Worm (Caenorhabditis elegans) whole organism, L1 larva: Measurements from ENCODE around the gene T24A6.1.

Experiments
- C34B4.2 ChIP-seq: sonication (generic microtip); optimal IDR thresholded peaks from 2 replicates; lab custom pipeline; 2017; ENCODE audit warnings: mild to moderate bottlenecking, missing genetic modification characterization, missing compliant biosample characterization
- blmp-1 ChIP-seq: fragments of 150-350 bp; optimal IDR thresholded peaks from 2 replicates; lab custom pipeline; 2014; ENCODE audit warnings: missing biosample characterization, missing genetic modification characterization
- ceh-63 ChIP-seq: fragments of 200-800 bp; sonication (Bioruptor generic); optimal IDR thresholded peaks from 2 replicates; lab custom pipeline; 2018; ENCODE audit warnings: mild to moderate bottlenecking, missing genetic modification characterization, missing compliant biosample characterization
- efl-1 ChIP-seq, 4 experiments: fragments of 150-350 bp; optimal IDR thresholded peaks in 3 of 4; peaks in 1 of 4; 1 replicate in 1 of 4; 2 replicates in 3 of 4; lab custom pipeline; 2014; ENCODE audit warnings: missing biosample characterization in 2 of 4, missing genetic modification characterization in 2 of 4, missing genetic modification reagents in 2 of 4
- elt-2 ChIP-seq: sonication (generic microtip); optimal IDR thresholded peaks from 2 replicates; lab custom pipeline; 2016; ENCODE audit warnings: missing genetic modification characterization, mild to moderate bottlenecking, inconsistent platforms, missing compliant biosample characterization, missing genetic modification reagents
- irx-1 ChIP-seq: sonication (generic microtip); optimal IDR thresholded peaks from 2 replicates; lab custom pipeline; 2016; ENCODE audit warnings: missing genetic modification characterization, missing compliant biosample characterization
- lin-14 ChIP-seq: fragments of 200-800 bp; sonication (Bioruptor generic); optimal IDR thresholded peaks from 2 replicates; lab custom pipeline; 2018; ENCODE audit warnings: mild to moderate bottlenecking, missing genetic modification characterization, moderate library complexity, missing compliant biosample characterization
- nhr-11 ChIP-seq: fragments of 150-350 bp; optimal IDR thresholded peaks from 2 replicates; lab custom pipeline; 2014; ENCODE audit warnings: missing biosample characterization, missing genetic modification characterization
- nhr-90 ChIP-seq: sonication (generic microtip); optimal IDR thresholded peaks from 2 replicates; lab custom pipeline; 2016; ENCODE audit warnings: mild to moderate bottlenecking, missing genetic modification characterization, missing compliant biosample characterization; ENCODE audit not compliant: poor library complexity
- unc-62 ChIP-seq: fragments of 150-350 bp; optimal IDR thresholded peaks from 2 replicates; lab custom pipeline; 2014; ENCODE audit warnings: missing biosample characterization, missing genetic modification reagents, missing genetic modification characterization
- zag-1 ChIP-seq: fragments of 150-350 bp; optimal IDR thresholded peaks from 2 replicates; lab custom pipeline; 2014; ENCODE audit warnings: missing biosample characterization, missing genetic modification characterization

DNA sequence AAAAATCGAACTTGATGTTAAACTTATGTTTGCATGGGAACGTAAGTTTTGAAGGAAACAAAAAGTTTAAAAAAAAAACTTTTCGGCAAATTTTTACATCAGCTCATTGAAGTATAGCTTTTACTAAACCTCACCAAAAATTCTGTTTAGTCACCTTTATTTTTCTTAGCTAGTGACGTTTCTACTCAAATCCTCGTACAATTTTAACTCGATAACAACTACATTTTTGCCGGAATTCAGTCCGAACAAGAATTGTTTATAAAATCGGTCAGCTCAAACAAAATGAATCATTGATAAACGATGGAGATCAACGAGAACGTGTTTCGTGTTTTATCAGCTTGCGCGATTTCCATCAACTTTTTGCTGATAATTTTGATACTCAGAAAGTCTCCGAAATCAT, 32.0 kb upstream of the T24A6.1 start, which contains the start of gene str-260:
- TF ChIP-seq elt-2 (no peak), irx-1 (tag; lab: Kevin White, UChicago) (no peak), nhr-11 (no peak), lin-14 (GFP tag; lab: Kevin White, UChicago) (no peak), C34B4.2 (no peak), blmp-1 (tag; lab: Kevin White, UChicago) (no peak), unc-62 (GFP tag; lab: Kevin White, UChicago) (no peak), nhr-90 (tag; lab: Kevin White, UChicago) (no peak), ceh-63 (no peak), zag-1 (tag; lab: Kevin White, UChicago) (no peak), efl-1 (optimal IDR thresholded peaks at IDR 0.05; lab: Kevin White, UChicago) (no peak), efl-1 (GFP tag; optimal IDR thresholded peaks at IDR 0.05 in 1 of 2; lab: Kevin White, UChicago) (no peak)
